Fruit fly (Drosophila melanogaster) whole organism, prepupa: ENCODE data around the gene slp2.

ENCODE experiments used
- Blimp-1 ChIP-seq: fragments of 200-800 bp; sonication (Bioruptor generic); optimal IDR thresholded peaks from 3 replicates; lab custom pipeline; 2017; ENCODE audit warnings: missing biosample characterization, missing genetic modification characterization, mild to moderate bottlenecking, moderate library complexity, missing genetic modification reagents
- CG10631 ChIP-seq: fragments of 200-800 bp; sonication (Bioruptor generic); optimal IDR thresholded peaks from 2 replicates; lab custom pipeline; 2016; ENCODE audit warnings: missing biosample characterization, missing genetic modification characterization
- CG10669 ChIP-seq: fragments of 200-800 bp; sonication (Bioruptor generic); optimal IDR thresholded peaks from 3 replicates; lab custom pipeline; 2018; ENCODE audit warnings: missing biosample characterization, mild to moderate bottlenecking, missing genetic modification characterization, moderate library complexity
- CG11294 ChIP-seq: fragments of 200-800 bp; sonication (Bioruptor generic); IDR thresholded peaks from 2 replicates; pipeline ENCODE4 v1.3.6; 2022; ENCODE audit warnings: missing biosample characterization, missing genetic modification characterization
- CG11762 ChIP-seq: fragments of 200-800 bp; sonication (Bioruptor generic); optimal IDR thresholded peaks from 3 replicates; lab custom pipeline; 2016; ENCODE audit warnings: missing biosample characterization, missing genetic modification characterization; ENCODE audit not compliant: insufficient read depth
- CG15336 ChIP-seq: fragments of 200-800 bp; sonication (Bioruptor generic); IDR thresholded peaks from 2 replicates; pipeline ENCODE4 v1.3.6; 2022; ENCODE audit warnings: missing biosample characterization, missing genetic modification characterization
- CG1621 ChIP-seq: fragments of 200-800 bp; sonication (Bioruptor generic); optimal IDR thresholded peaks from 3 replicates; lab custom pipeline; 2018; ENCODE audit warnings: missing biosample characterization, mild to moderate bottlenecking, missing genetic modification characterization
- CG16779 ChIP-seq: fragments of 200-800 bp; sonication (Bioruptor generic); optimal IDR thresholded peaks from 3 replicates; lab custom pipeline; 2017; ENCODE audit warnings: missing biosample characterization, mild to moderate bottlenecking, missing genetic modification characterization
- CG3032 ChIP-seq: fragments of 200-800 bp; optimal IDR thresholded peaks from 2 replicates; lab custom pipeline; 2019; ENCODE audit warnings: missing biosample characterization, mild to moderate bottlenecking, missing genetic modification characterization, moderate library complexity
- CG31627 ChIP-seq: fragments of 200-800 bp; sonication (Bioruptor generic); optimal IDR thresholded peaks from 3 replicates; lab custom pipeline; 2016; ENCODE audit warnings: missing biosample characterization, missing genetic modification characterization
- CG32006 ChIP-seq: fragments of 200-800 bp; sonication (Bioruptor generic); optimal IDR thresholded peaks from 3 replicates; lab custom pipeline; 2017; ENCODE audit warnings: missing biosample characterization, mild to moderate bottlenecking, missing genetic modification characterization
- CG34406 ChIP-seq: fragments of 200-800 bp; sonication (Bioruptor generic); optimal IDR thresholded peaks from 3 replicates; lab custom pipeline; 2016; ENCODE audit warnings: missing biosample characterization, missing genetic modification characterization
- CG6163 ChIP-seq: fragments of 200-800 bp; sonication (Bioruptor generic); IDR thresholded peaks from 3 replicates; pipeline ENCODE4 v1.3.6; 2022; ENCODE audit warnings: missing biosample characterization, missing genetic modification characterization
- CG6276 ChIP-seq: fragments of 200-800 bp; sonication (Bioruptor generic); optimal IDR thresholded peaks from 2 replicates; lab custom pipeline; 2017; ENCODE audit warnings: missing biosample characterization, mild to moderate bottlenecking, missing genetic modification characterization
- CG6792 ChIP-seq: fragments of 200-800 bp; sonication (Bioruptor generic); optimal IDR thresholded peaks from 3 replicates; lab custom pipeline; 2016; ENCODE audit warnings: missing biosample characterization, missing genetic modification characterization
- CG6808 ChIP-seq: fragments of 200-800 bp; sonication (Bioruptor generic); optimal IDR thresholded peaks from 3 replicates; lab custom pipeline; 2017; ENCODE audit warnings: missing biosample characterization, missing genetic modification characterization, mild to moderate bottlenecking, moderate library complexity, missing genetic modification reagents
- CG8319 ChIP-seq: fragments of 200-800 bp; sonication (Bioruptor generic); optimal IDR thresholded peaks from 3 replicates; lab custom pipeline; 2016; ENCODE audit warnings: missing biosample characterization, missing genetic modification characterization
- CG8632 ChIP-seq: fragments of 200-800 bp; sonication (Bioruptor generic); optimal IDR thresholded peaks from 3 replicates; lab custom pipeline; 2016; ENCODE audit warnings: missing biosample characterization, missing genetic modification characterization
- CG9139 ChIP-seq: fragments of 200-800 bp; sonication (Bioruptor generic); optimal IDR thresholded peaks from 3 replicates; lab custom pipeline; 2017; ENCODE audit warnings: missing biosample characterization, mild to moderate bottlenecking, missing genetic modification characterization
- Eip75B ChIP-seq: fragments of 200-800 bp; sonication (Bioruptor generic); optimal IDR thresholded peaks from 3 replicates; lab custom pipeline; 2016; ENCODE audit warnings: missing biosample characterization, missing genetic modification characterization
- Eip78C ChIP-seq: fragments of 200-800 bp; sonication (Bioruptor generic); peaks from one replicate; lab custom pipeline; 2016; ENCODE audit warnings: missing biosample characterization, missing genetic modification characterization
- Ets21C ChIP-seq: fragments of 200-800 bp; sonication (Bioruptor generic); optimal IDR thresholded peaks from 3 replicates; lab custom pipeline; 2016; ENCODE audit warnings: missing biosample characterization, missing genetic modification characterization
- Ets96B ChIP-seq: fragments of 200-800 bp; optimal IDR thresholded peaks from 2 replicates; lab custom pipeline; 2019; ENCODE audit warnings: missing biosample characterization, mild to moderate bottlenecking, missing genetic modification characterization, moderate library complexity
- Gug ChIP-seq: fragments of 200-800 bp; sonication (Bioruptor generic); IDR thresholded peaks from 2 replicates; pipeline ENCODE4 v1.3.6; 2022; ENCODE audit warnings: missing biosample characterization, missing genetic modification characterization
- Hr38 ChIP-seq: sonication (Bioruptor generic); optimal IDR thresholded peaks from 2 replicates; lab custom pipeline; 2016; ENCODE audit warnings: missing biosample characterization, missing genetic modification characterization
- Hr39 ChIP-seq: fragments of 200-800 bp; sonication (Bioruptor generic); optimal IDR thresholded peaks from 2 replicates; lab custom pipeline; 2016; ENCODE audit warnings: missing biosample characterization, missing genetic modification characterization
- Hr4 ChIP-seq: fragments of 200-800 bp; sonication (Bioruptor generic); optimal IDR thresholded peaks from 3 replicates; lab custom pipeline; 2016; ENCODE audit warnings: missing biosample characterization, missing genetic modification characterization
- Lpt ChIP-seq: fragments of 200-800 bp; sonication (Bioruptor generic); optimal IDR thresholded peaks from 3 replicates; lab custom pipeline; 2016; ENCODE audit warnings: missing biosample characterization, missing genetic modification characterization
- OdsH ChIP-seq: fragments of 200-800 bp; sonication (Bioruptor generic); optimal IDR thresholded peaks from 3 replicates; lab custom pipeline; 2016; ENCODE audit warnings: missing biosample characterization, missing genetic modification characterization
- Smox ChIP-seq: fragments of 200-800 bp; sonication (Bioruptor generic); optimal IDR thresholded peaks from 3 replicates; lab custom pipeline; 2016; ENCODE audit warnings: missing biosample characterization, missing genetic modification characterization
- Sox102F ChIP-seq: fragments of 200-800 bp; sonication (Bioruptor generic); optimal IDR thresholded peaks from 2 replicates; lab custom pipeline; 2016; ENCODE audit warnings: missing biosample characterization, mild to moderate bottlenecking, missing genetic modification characterization
- Sox15 ChIP-seq: fragments of 200-800 bp; sonication (Bioruptor generic); optimal IDR thresholded peaks from 3 replicates; lab custom pipeline; 2016; ENCODE audit warnings: missing biosample characterization, missing genetic modification characterization
- achi ChIP-seq: fragments of 200-800 bp; sonication (Bioruptor generic); optimal IDR thresholded peaks from 3 replicates; lab custom pipeline; 2016; ENCODE audit warnings: missing biosample characterization, missing genetic modification characterization
- acj6 ChIP-seq: fragments of 200-800 bp; sonication (Bioruptor generic); optimal IDR thresholded peaks from 3 replicates; lab custom pipeline; 2016; ENCODE audit warnings: missing biosample characterization, missing genetic modification characterization
- cyc ChIP-seq: fragments of 200-800 bp; sonication (Bioruptor generic); optimal IDR thresholded peaks from 3 replicates; lab custom pipeline; 2016; ENCODE audit warnings: missing biosample characterization, missing genetic modification characterization
- dac ChIP-seq: fragments of 200-800 bp; sonication (Bioruptor generic); optimal IDR thresholded peaks from 2 replicates; lab custom pipeline; 2017; ENCODE audit warnings: missing biosample characterization, mild to moderate bottlenecking, missing genetic modification characterization
- dsx ChIP-seq: fragments of 200-800 bp; optimal IDR thresholded peaks from 3 replicates; lab custom pipeline; 2019; ENCODE audit warnings: missing biosample characterization, mild to moderate bottlenecking, missing genetic modification characterization, moderate library complexity; ENCODE audit not compliant: poor library complexity, severe bottlenecking
- eg ChIP-seq: fragments of 200-800 bp; sonication (Bioruptor generic); IDR thresholded peaks from 3 replicates; pipeline ENCODE4 v1.3.6; 2022; ENCODE audit warnings: missing biosample characterization, missing genetic modification characterization
- esn ChIP-seq: fragments of 200-800 bp; sonication (Bioruptor generic); optimal IDR thresholded peaks from 2 replicates; lab custom pipeline; 2016; ENCODE audit warnings: missing biosample characterization, mild to moderate bottlenecking, missing genetic modification characterization, moderate library complexity
- fd59A ChIP-seq: fragments of 200-800 bp; sonication (Bioruptor generic); optimal IDR thresholded peaks from 2 replicates; lab custom pipeline; 2017; ENCODE audit warnings: missing biosample characterization, mild to moderate bottlenecking, missing genetic modification characterization, missing genetic modification reagents
- fd85E ChIP-seq: fragments of 200-800 bp; sonication (Bioruptor generic); optimal IDR thresholded peaks from 3 replicates; lab custom pipeline; 2016; ENCODE audit warnings: missing biosample characterization, missing genetic modification characterization
- fkh ChIP-seq: fragments of 200-800 bp; sonication (Bioruptor generic); optimal IDR thresholded peaks from 3 replicates; lab custom pipeline; 2017; ENCODE audit warnings: missing biosample characterization, mild to moderate bottlenecking, missing genetic modification characterization, moderate library complexity
- lz ChIP-seq: fragments of 200-800 bp; sonication (Bioruptor generic); optimal IDR thresholded peaks from 3 replicates; lab custom pipeline; 2016; ENCODE audit warnings: missing biosample characterization, missing genetic modification characterization
- pdm3 ChIP-seq: fragments of 200-800 bp; sonication (Bioruptor generic); optimal IDR thresholded peaks from 3 replicates; lab custom pipeline; 2016; ENCODE audit warnings: missing biosample characterization, missing genetic modification characterization
- spab ChIP-seq: fragments of 200-800 bp; sonication (Bioruptor generic); optimal IDR thresholded peaks from 2 replicates; lab custom pipeline; 2017; ENCODE audit warnings: missing biosample characterization, mild to moderate bottlenecking, missing genetic modification characterization, missing genetic modification reagents
- topi ChIP-seq: fragments of 200-800 bp; sonication (Bioruptor generic); optimal IDR thresholded peaks from 3 replicates; lab custom pipeline; 2016; ENCODE audit warnings: missing biosample characterization, missing genetic modification characterization
- vri ChIP-seq: fragments of 200-800 bp; sonication (Bioruptor generic); optimal IDR thresholded peaks from 3 replicates; lab custom pipeline; 2016; ENCODE audit warnings: missing biosample characterization, mild to moderate bottlenecking, missing genetic modification characterization

The slp2 gene

DNA sequence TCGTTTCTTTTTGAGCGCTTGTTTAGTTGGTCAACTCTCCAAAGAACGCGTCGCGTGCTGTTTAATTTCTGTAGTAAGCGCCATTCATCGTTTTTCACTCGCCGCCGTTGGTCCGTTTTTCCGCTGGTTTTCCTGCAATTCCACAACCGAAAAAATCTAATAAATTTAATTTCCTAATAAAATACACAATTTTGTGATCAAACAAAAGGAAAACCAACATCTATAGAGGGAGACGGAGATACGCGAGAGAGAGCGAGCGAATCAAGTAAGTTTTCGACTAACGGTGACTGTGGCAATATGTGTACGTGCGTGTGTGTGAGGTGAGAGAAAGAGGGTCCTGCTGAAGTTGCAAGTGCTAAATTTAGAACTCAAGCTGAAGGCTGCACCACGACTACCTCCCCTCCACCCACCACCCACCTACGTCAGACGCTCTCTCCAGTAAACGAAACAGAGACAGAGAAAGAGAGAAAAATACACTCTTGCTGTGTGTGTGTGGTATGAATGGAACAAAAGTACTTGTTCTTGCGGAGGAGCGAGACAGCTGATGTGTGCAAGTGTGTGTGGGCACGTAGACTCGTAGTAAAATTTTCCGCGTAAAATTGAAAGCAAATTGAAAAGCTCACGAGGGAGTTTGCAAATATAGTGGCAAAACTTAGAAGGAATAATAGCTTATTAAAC is 33.0 kb upstream of the slp2 start, which contains the start of gene Reph (continued):
- TF ChIP-seq Sox102F (GFP tag; lab: Kevin White, UChicago): peak; percentile 24

DNA sequence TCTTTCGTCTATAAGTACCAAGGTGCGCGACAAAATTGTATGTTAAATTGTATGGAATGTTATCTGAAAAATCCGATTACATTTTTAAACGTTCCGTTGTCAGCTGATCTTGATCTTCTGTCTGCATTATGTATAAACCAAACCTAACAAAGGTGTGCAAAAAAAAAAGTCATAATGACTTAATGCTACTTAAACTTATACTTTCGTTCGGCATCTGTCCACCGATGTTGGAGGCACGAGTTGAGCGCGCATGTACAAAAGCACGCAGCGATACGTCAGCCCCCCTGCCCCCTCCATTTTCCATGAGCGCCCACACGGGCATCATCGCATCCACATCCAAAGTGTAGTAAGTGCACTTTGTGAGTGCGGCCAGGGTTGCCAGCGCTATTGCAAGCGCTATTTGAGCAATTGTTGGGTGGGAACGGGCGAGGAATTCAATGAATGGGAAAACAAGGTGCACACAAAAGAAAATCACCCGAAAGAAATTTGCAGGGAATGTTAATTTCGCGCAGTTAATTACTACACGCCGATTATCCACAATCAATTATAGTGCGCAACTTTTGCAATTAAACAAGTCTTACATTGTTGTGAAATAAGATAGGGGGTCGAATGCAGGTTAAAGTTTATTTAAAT is 31.9 kb upstream of the slp2 start:
- TF ChIP-seq CG8319 (GFP tag; lab: Kevin White, UChicago) (peak; percentile 94), lz (GFP tag; lab: Kevin White, UChicago) (peak; percentile 92), CG10631 (peak; percentile 99), CG9139 (peak; percentile 99), CG31627 (GFP tag; lab: Kevin White, UChicago) (peak; percentile 91), Eip78C (GFP tag; lab: Kevin White, UChicago) (peak; percentile 100), dsx (GFP tag; lab: Kevin White, UChicago) (peak; percentile 99), Lpt (GFP tag; lab: Kevin White, UChicago) (peak; percentile 100), Hr39 (GFP tag; lab: Kevin White, UChicago) (peak; percentile 91), CG1621 (tag; lab: Kevin White, UChicago) (peak; percentile 99), Hr38 (GFP tag; lab: Kevin White, UChicago) (peak; percentile 80), CG16779 (tag; lab: Kevin White, UChicago) (peak; percentile 99), CG3032 (tag; lab: Kevin White, UChicago) (peak; percentile 99), achi (GFP tag; lab: Kevin White, UChicago) (peak; percentile 99), CG6163 (GFP tag; lab: Robert Waterston, UW) (peak; percentile 100), Gug (peak; percentile 99), CG32006 (GFP tag; lab: Kevin White, UChicago) (peak; percentile 100), CG11294 (GFP tag; lab: Robert Waterston, UW) (peak; percentile 99), Hr4 (GFP tag; lab: Kevin White, UChicago) (peak; percentile 100), OdsH (GFP tag; lab: Kevin White, UChicago) (peak; percentile 99), eg (peak; percentile 99), Ets96B (tag; lab: Kevin White, UChicago) (peak; percentile 100), CG11762 (GFP tag; lab: Kevin White, UChicago) (peak; percentile 99), fd59A (GFP tag; lab: Kevin White, UChicago) (peak; percentile 99), CG10669 (GFP tag; lab: Kevin White, UChicago) (peak; percentile 99), Sox102F (GFP tag; lab: Kevin White, UChicago) (peak; percentile 91), Smox (GFP tag; lab: Kevin White, UChicago) (peak; percentile 84), CG6276 (GFP tag; lab: Kevin White, UChicago) (peak; percentile 100), Sox15 (peak; percentile 95), Eip75B (GFP tag; lab: Kevin White, UChicago) (peak; percentile 99), fd85E (GFP tag; lab: Kevin White, UChicago) (peak; percentile 91), cyc (peak; percentile 93), CG34406 (GFP tag; lab: Kevin White, UChicago) (peak; percentile 96), Blimp-1 (GFP tag; lab: Kevin White, UChicago) (peak; percentile 69), Ets21C (GFP tag; lab: Kevin White, UChicago) (peak; percentile 78), dac (peak; percentile 99), spab (GFP tag; lab: Kevin White, UChicago) (peak; percentile 99), CG15336 (GFP tag; lab: Robert Waterston, UW) (peak; percentile 100), CG8632 (GFP tag; lab: Kevin White, UChicago) (peak; percentile 96), acj6 (GFP tag; lab: Kevin White, UChicago) (peak; percentile 98), fkh (GFP tag; lab: Kevin White, UChicago) (peak; percentile 81), CG6808 (peak; percentile 99), vri (GFP tag; lab: Kevin White, UChicago) (peak; percentile 61), CG6792 (peak; percentile 97), topi (peak; percentile 94), pdm3 (peak; percentile 98), esn (GFP tag; lab: Kevin White, UChicago) (peak; percentile 90)
